Worm (Caenorhabditis elegans) whole organism, early embryonic: ENCODE measurements around the gene nhr-214.

Source experiments
- ama-1 ChIP-seq: fragments of 150-350 bp; optimal IDR thresholded peaks from 2 replicates; lab custom pipeline; 2014
- hmbx-1 ChIP-seq: sonication (generic microtip); optimal IDR thresholded peaks from 2 replicates; lab custom pipeline; 2016; ENCODE audit warnings: mild to moderate bottlenecking, missing genetic modification characterization, missing compliant biosample characterization
- hnd-1 ChIP-seq: sonication (generic microtip); optimal IDR thresholded peaks from 2 replicates; lab custom pipeline; 2016; ENCODE audit warnings: missing genetic modification characterization, missing compliant biosample characterization
- tbx-11 ChIP-seq: fragments of 200-800 bp; sonication (Bioruptor generic); IDR thresholded peaks from 2 replicates; pipeline ENCODE4 v1.3.6; 2022; ENCODE audit warnings: missing genetic modification characterization, missing compliant biosample characterization
- tbx-37 ChIP-seq: fragments of 200-800 bp; sonication (Bioruptor generic); conservative IDR thresholded peaks from 2 replicates; pipeline ENCODE4 v1.3.6; 2022; ENCODE audit warnings: missing genetic modification reagents, missing genetic modification characterization, missing compliant biosample characterization

DNA sequence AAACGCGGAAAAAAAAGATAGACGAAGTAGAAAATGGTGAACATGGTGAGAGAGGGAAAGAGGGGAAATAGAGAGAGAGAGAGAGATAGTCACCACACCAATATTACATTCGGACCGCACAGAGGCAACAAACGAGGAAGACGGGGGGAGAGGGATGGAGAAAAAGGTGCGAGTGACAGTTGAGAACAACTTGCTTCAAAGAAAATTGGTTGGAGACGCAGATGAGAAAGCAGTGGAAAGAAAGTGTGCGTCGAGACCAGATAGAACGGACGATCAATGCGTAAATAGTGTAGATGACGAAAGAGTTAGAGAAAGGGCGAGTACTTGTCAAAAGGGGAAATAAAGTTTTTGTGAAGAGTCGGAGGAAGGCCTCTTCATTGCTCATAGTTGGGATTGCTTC, 31.5 kb downstream of the nhr-214 start:
- no peak for TF ChIP-seq tbx-37
- TF ChIP-seq tbx-11 (GFP tag; lab: Robert Waterston, UW) = no peak
- TF ChIP-seq hmbx-1 = no peak
- TF ChIP-seq ama-1 (lab: Kevin White, UChicago) = no peak
- TF ChIP-seq hnd-1 (tag; lab: Kevin White, UChicago) = no peak
